Worm (Caenorhabditis elegans) whole organism, dauer: ENCODE results near the gene C29A12.6.

ENCODE experiments used
- unc-62 ChIP-seq: sonication (generic microtip); optimal IDR thresholded peaks from 2 replicates; lab custom pipeline; 2017; ENCODE audit warnings: missing biosample characterization, missing genetic modification reagents, missing genetic modification characterization

The C29A12.6 gene

ce11 chrV:10846893-10847292 is at the start of gene C29A12.6:
TSS of gene C29A12.6 (plus strand) at chrV:10847193.
- TF ChIP-seq unc-62 (GFP tag; lab: Kevin White, UChicago): no peak

ce11 chrV:10798090-10798489 is 48.9 kb upstream of the C29A12.6 start, which contains the start of gene srh-184:
TSS of gene srh-184 (minus strand) at chrV:10798190.
- TF ChIP-seq unc-62 (GFP tag; lab: Kevin White, UChicago): no peak

ce11 chrV:10801154-10801553 is 45.8 kb upstream of the C29A12.6 start, which contains the start of gene D1054.18:
TSS of gene D1054.18 (minus strand) at chrV:10801198.
- no peak for TF ChIP-seq unc-62 (GFP tag; lab: Kevin White, UChicago)

- no peak for TF ChIP-seq unc-62 (GFP tag; lab: Kevin White, UChicago)
Observed at ce11 chrV:10802060-10802459, 44.9 kb upstream of the C29A12.6 start.

- no peak for TF ChIP-seq unc-62 (GFP tag; lab: Kevin White, UChicago)
Observed at ce11 chrV:10804374-10804773, 42.6 kb upstream of the C29A12.6 start, which contains the start of gene secs-1. TSS of gene secs-1 (minus strand) at chrV:10804474.

- TF ChIP-seq unc-62 (GFP tag; lab: Kevin White, UChicago): no peak
Observed at ce11 chrV:10805934-10806333, 41.1 kb upstream of the C29A12.6 start, which contains the start of gene prp-38. TSS of gene prp-38 (minus strand) at chrV:10806034.

- TF ChIP-seq unc-62 (GFP tag; lab: Kevin White, UChicago): no peak
Observed at ce11 chrV:10807862-10808327, 39.1 kb upstream of the C29A12.6 start, which contains the start of gene plrg-1. TSS of gene plrg-1 (minus strand) at chrV:10807912.

- no peak for TF ChIP-seq unc-62 (GFP tag; lab: Kevin White, UChicago)
Observed at ce11 chrV:10811763-10812162, 35.2 kb upstream of the C29A12.6 start, which contains the start of gene C29A12.22. TSS of gene C29A12.22 (plus strand) at chrV:10812063.

ce11 chrV:10813425-10814156 is 33.4 kb upstream of the C29A12.6 start, which contains the start of the genes C29A12.1 and lig-1:
TSS of gene C29A12.1 (minus strand) at chrV:10813487.
TSS of gene lig-1 (plus strand) at chrV:10814106.
- TF ChIP-seq unc-62 (GFP tag; lab: Kevin White, UChicago): no peak

ce11 chrV:10814333-10814732 is 32.7 kb upstream of the C29A12.6 start:
- no peak for TF ChIP-seq unc-62 (GFP tag; lab: Kevin White, UChicago)

- TF ChIP-seq unc-62 (GFP tag; lab: Kevin White, UChicago): no peak
Observed at ce11 chrV:10816831-10817230, 30.2 kb upstream of the C29A12.6 start.

ce11 chrV:10818498-10818897 is 28.5 kb upstream of the C29A12.6 start:
- no peak for TF ChIP-seq unc-62 (GFP tag; lab: Kevin White, UChicago)

ce11 chrV:10824711-10825110 is 22.3 kb upstream of the C29A12.6 start, which contains the start of gene nrx-1:
TSS of gene nrx-1 (plus strand) at chrV:10825011.
- TF ChIP-seq unc-62 (GFP tag; lab: Kevin White, UChicago): no peak

ce11 chrV:10832862-10833261 is 14.1 kb upstream of the C29A12.6 start:
- TF ChIP-seq unc-62 (GFP tag; lab: Kevin White, UChicago): no peak

- no peak for TF ChIP-seq unc-62 (GFP tag; lab: Kevin White, UChicago)
Observed at ce11 chrV:10834682-10835219, 12.2 kb upstream of the C29A12.6 start.

- no peak for TF ChIP-seq unc-62 (GFP tag; lab: Kevin White, UChicago)
Observed at ce11 chrV:10838204-10838603, 8.8 kb upstream of the C29A12.6 start.
